Worm (Caenorhabditis elegans): Measurements from ENCODE around the gene F29G6.1.

DNA sequence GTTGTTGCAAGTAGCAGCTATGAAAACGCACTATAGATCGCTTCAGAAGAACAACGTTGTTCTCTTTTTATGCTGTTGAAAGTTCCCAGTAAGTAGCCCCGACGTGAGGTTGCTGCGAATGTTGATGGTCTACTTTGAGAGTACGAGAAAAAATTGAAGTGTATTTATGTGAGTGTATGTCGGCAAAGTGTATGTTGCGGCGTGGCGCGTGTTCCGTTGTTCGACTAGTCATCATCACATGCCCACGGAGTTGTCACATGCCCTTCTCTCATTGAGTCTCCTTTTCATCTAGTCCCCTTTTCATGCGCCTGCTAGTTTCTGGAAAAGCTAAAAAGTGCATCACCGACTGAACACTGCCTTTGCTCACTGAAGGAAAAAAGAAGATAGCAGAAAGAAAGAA lies 30.2 kb upstream of the F29G6.1 start:
- no peak for TF ChIP-seq flt-1 (GFP tag; IDR thresholded peaks at IDR 0.05)
- TF ChIP-seq ref-1 (GFP tag; conservative IDR thresholded peaks at IDR 0.05): no peak
- no peak for TF ChIP-seq ztf-23 (GFP tag; IDR thresholded peaks at IDR 0.05)
- no peak for TF ChIP-seq T22C8.4 (GFP tag; IDR thresholded peaks at IDR 0.05)
